Worm (Caenorhabditis elegans) whole organism, L4 larva: ENCODE measurements around the gene rnf-113.

Experiments used
- F10B5.3 ChIP-seq: sonication (generic microtip); optimal IDR thresholded peaks from 2 replicates; lab custom pipeline; 2016; ENCODE audit warnings: mild to moderate bottlenecking, missing genetic modification characterization, missing compliant biosample characterization
- F44E2.7 ChIP-seq: fragments of 200-800 bp; sonication (Bioruptor generic); IDR thresholded peaks from 2 replicates; pipeline ENCODE4 v2.1.2; 2022; ENCODE audit warnings: missing genetic modification characterization, missing compliant biosample characterization
- F49E8.2 ChIP-seq: sonication (generic microtip); optimal IDR thresholded peaks from 2 replicates; lab custom pipeline; 2016; ENCODE audit warnings: missing compliant biosample characterization, mild to moderate bottlenecking, missing genetic modification characterization, borderline replicate concordance
- T26A8.4 ChIP-seq: fragments of 200-800 bp; sonication (Bioruptor generic); IDR thresholded peaks from 2 replicates; pipeline ENCODE4 v1.3.6; 2022; ENCODE audit warnings: missing genetic modification characterization, missing compliant biosample characterization
- Y105C5A.15 ChIP-seq: fragments of 200-800 bp; sonication (Bioruptor generic); IDR thresholded peaks from 2 replicates; pipeline ENCODE4 v1.3.6; 2022; ENCODE audit warnings: missing genetic modification characterization, missing compliant biosample characterization
- Y75B8A.6 ChIP-seq: fragments of 200-800 bp; sonication (Bioruptor generic); IDR thresholded peaks from 2 replicates; pipeline ENCODE4 v1.3.6; 2022; ENCODE audit warnings: missing genetic modification reagents, missing genetic modification characterization, missing compliant biosample characterization
- aha-1 ChIP-seq: fragments of 150-350 bp; peaks from one replicate; lab custom pipeline; 2014; ENCODE audit warnings: missing biosample characterization, missing genetic modification characterization
- cey-2 ChIP-seq: sonication (generic microtip); optimal IDR thresholded peaks from 3 replicates; lab custom pipeline; 2017; ENCODE audit warnings: missing genetic modification characterization, mild to moderate bottlenecking, missing compliant biosample characterization, antibody characterized with exemption, borderline replicate concordance; ENCODE audit not compliant: insufficient read depth
- ctbp-1 ChIP-seq: fragments of 200-800 bp; sonication (Bioruptor generic); IDR thresholded peaks from 2 replicates; pipeline ENCODE4 v1.3.6; 2022; ENCODE audit warnings: missing genetic modification reagents, missing genetic modification characterization, missing compliant biosample characterization
- daf-12 ChIP-seq: fragments of 150-350 bp; optimal IDR thresholded peaks from 2 replicates; lab custom pipeline; 2014; ENCODE audit warnings: missing biosample characterization, missing genetic modification reagents, missing genetic modification characterization
- daf-16 ChIP-seq, 3 experiments: sonication (generic microtip); optimal IDR thresholded peaks; 2 replicates each; lab custom pipeline; 2016 to 2017; ENCODE audit warnings: missing genetic modification characterization in 3 of 3, missing genetic modification reagents in 3 of 3, mild to moderate bottlenecking in 2 of 3, missing compliant biosample characterization in 2 of 3, missing biosample characterization in 1 of 3, moderate library complexity in 1 of 3
- daf-19 ChIP-seq: fragments of 200-800 bp; sonication (Bioruptor generic); conservative IDR thresholded peaks from 2 replicates; pipeline ENCODE4 v1.3.6; 2022; ENCODE audit warnings: missing genetic modification characterization, missing compliant biosample characterization
- dmd-6 ChIP-seq: fragments of 200-800 bp; sonication (Bioruptor generic); IDR thresholded peaks from 2 replicates; pipeline ENCODE4 v1.3.6; 2022; ENCODE audit warnings: missing genetic modification reagents, missing genetic modification characterization, missing compliant biosample characterization
- dpl-1 ChIP-seq: fragments of 150-350 bp; optimal IDR thresholded peaks from 2 replicates; lab custom pipeline; 2014; ENCODE audit warnings: missing biosample characterization, missing genetic modification reagents, missing genetic modification characterization
- duxl-1 ChIP-seq: sonication (generic microtip); optimal IDR thresholded peaks from 2 replicates; lab custom pipeline; 2016; ENCODE audit warnings: mild to moderate bottlenecking, missing genetic modification characterization, moderate library complexity, missing compliant biosample characterization; ENCODE audit not compliant: poor library complexity
- egl-43 ChIP-seq: fragments of 200-800 bp; sonication (Bioruptor generic); IDR thresholded peaks from 2 replicates; pipeline ENCODE4 v1.3.6; 2022; ENCODE audit warnings: missing genetic modification reagents, missing genetic modification characterization, missing compliant biosample characterization
- hmg-1.1 ChIP-seq: fragments of 200-800 bp; sonication (Bioruptor generic); IDR thresholded peaks from 2 replicates; pipeline ENCODE4 v1.3.6; 2022; ENCODE audit warnings: missing genetic modification reagents, missing genetic modification characterization, missing compliant biosample characterization
- jun-1 ChIP-seq: fragments of 150-350 bp; optimal IDR thresholded peaks from 2 replicates; lab custom pipeline; 2014; ENCODE audit warnings: missing biosample characterization, missing genetic modification reagents, missing genetic modification characterization
- lim-7 ChIP-seq: fragments of 200-800 bp; sonication (Bioruptor generic); IDR thresholded peaks from 2 replicates; pipeline ENCODE4 v1.3.6; 2022; ENCODE audit warnings: missing genetic modification characterization, missing compliant biosample characterization
- lin-13 ChIP-seq: fragments of 150-350 bp; optimal IDR thresholded peaks from 2 replicates; lab custom pipeline; 2014; ENCODE audit warnings: missing biosample characterization, missing genetic modification reagents, missing genetic modification characterization
- lin-39 ChIP-seq: fragments of 150-350 bp; optimal IDR thresholded peaks from 2 replicates; lab custom pipeline; 2014; ENCODE audit warnings: missing biosample characterization, missing genetic modification reagents, missing genetic modification characterization
- lsy-2 ChIP-seq, 2 experiments: fragments of 150-350 bp in 1 of 2; sonication (generic microtip) in 1 of 2; optimal IDR thresholded peaks; 2 replicates each; lab custom pipeline; 2014 to 2017; ENCODE audit warnings: missing biosample characterization in 2 of 2, missing genetic modification characterization in 2 of 2
- mdt-29 ChIP-seq: fragments of 200-800 bp; sonication (Bioruptor generic); IDR thresholded peaks from 2 replicates; pipeline ENCODE4 v1.3.6; 2022; ENCODE audit warnings: missing genetic modification reagents, missing genetic modification characterization, missing compliant biosample characterization
- mep-1 ChIP-seq: fragments of 150-350 bp; sonication (generic microtip); optimal IDR thresholded peaks from 3 replicates; lab custom pipeline; 2014; ENCODE audit warnings: missing biosample characterization, missing genetic modification characterization
- mxl-3 ChIP-seq: fragments of 200-800 bp; sonication (Bioruptor generic); optimal IDR thresholded peaks from 2 replicates; lab custom pipeline; 2018; ENCODE audit warnings: mild to moderate bottlenecking, missing genetic modification characterization, missing compliant biosample characterization
- nhr-10 ChIP-seq: fragments of 150-350 bp; optimal IDR thresholded peaks from 2 replicates; lab custom pipeline; 2014; ENCODE audit warnings: missing biosample characterization, missing genetic modification characterization
- nhr-102 ChIP-seq: sonication (generic microtip); optimal IDR thresholded peaks from 2 replicates; lab custom pipeline; 2016; ENCODE audit warnings: mild to moderate bottlenecking, missing genetic modification characterization, moderate library complexity, missing compliant biosample characterization
- nhr-237 ChIP-seq: sonication (generic microtip); optimal IDR thresholded peaks from 2 replicates; lab custom pipeline; 2017; ENCODE audit warnings: missing biosample characterization, missing genetic modification characterization
- nhr-41 ChIP-seq: fragments of 200-800 bp; sonication (Bioruptor generic); IDR thresholded peaks from 2 replicates; pipeline ENCODE4 v1.3.6; 2022; ENCODE audit warnings: missing genetic modification reagents, missing genetic modification characterization, missing compliant biosample characterization
- nhr-48 ChIP-seq: sonication (generic microtip); optimal IDR thresholded peaks from 2 replicates; lab custom pipeline; 2016; ENCODE audit warnings: mild to moderate bottlenecking, missing genetic modification characterization, missing compliant biosample characterization
- nhr-77 ChIP-seq: fragments of 150-350 bp; optimal IDR thresholded peaks from 2 replicates; lab custom pipeline; 2014; ENCODE audit warnings: missing biosample characterization, missing genetic modification characterization
- pha-4 ChIP-seq, 2 experiments: fragments of 150-350 bp in 1 of 2; fragments of 200-800 bp in 1 of 2; sonication (Bioruptor generic) in 1 of 2; IDR thresholded peaks in 1 of 2; optimal IDR thresholded peaks in 1 of 2; 2 replicates each; pipeline versions ENCODE4 v1.3.6 to Lab custom; 2014 to 2022; ENCODE audit warnings: missing genetic modification characterization in 2 of 2, missing genetic modification reagents in 2 of 2, missing biosample characterization in 1 of 2, missing compliant biosample characterization in 1 of 2
- php-3 ChIP-seq: fragments of 200-800 bp; sonication (Bioruptor generic); IDR thresholded peaks from 2 replicates; pipeline ENCODE4 v1.3.6; 2022; ENCODE audit warnings: missing genetic modification reagents, missing genetic modification characterization, missing compliant biosample characterization
- pqm-1 ChIP-seq: sonication (generic microtip); optimal IDR thresholded peaks from 2 replicates; lab custom pipeline; 2017; ENCODE audit warnings: missing biosample characterization, missing genetic modification characterization
- rbr-2 ChIP-seq: sonication (generic microtip); optimal IDR thresholded peaks from 2 replicates; lab custom pipeline; 2016; ENCODE audit warnings: missing genotype, missing genetic modification characterization, missing compliant biosample characterization
- set-16 ChIP-seq: fragments of 200-800 bp; sonication (Bioruptor generic); IDR thresholded peaks from 2 replicates; pipeline ENCODE4 v1.3.6; 2022; ENCODE audit warnings: missing genetic modification reagents, missing genetic modification characterization, missing compliant biosample characterization
- snpc-1.2 ChIP-seq: fragments of 200-800 bp; sonication (Bioruptor generic); IDR thresholded peaks from 2 replicates; pipeline ENCODE4 v1.3.6; 2022; ENCODE audit warnings: missing genetic modification reagents, missing genetic modification characterization, missing compliant biosample characterization
- snpc-4 ChIP-seq: fragments of 150-350 bp; optimal IDR thresholded peaks from 2 replicates; lab custom pipeline; 2014; ENCODE audit warnings: missing biosample characterization, missing genetic modification characterization
- spr-3 ChIP-seq: fragments of 200-800 bp; sonication (Bioruptor generic); optimal IDR thresholded peaks from 2 replicates; lab custom pipeline; 2018; ENCODE audit warnings: mild to moderate bottlenecking, missing genetic modification characterization, missing compliant biosample characterization
- tra-1 ChIP-seq: fragments of 200-800 bp; sonication (Bioruptor generic); IDR thresholded peaks from 2 replicates; pipeline ENCODE4 v1.3.6; 2022; ENCODE audit warnings: missing genetic modification reagents, missing genetic modification characterization, missing compliant biosample characterization
- unc-62 ChIP-seq, 3 experiments: fragments of 150-350 bp in 1 of 3; sonication (generic microtip); optimal IDR thresholded peaks in 2 of 3; peaks in 1 of 3; 1 replicate in 1 of 3; 2 replicates in 2 of 3; lab custom pipeline; 2014 to 2017; ENCODE audit warnings: missing biosample characterization in 3 of 3, missing genetic modification characterization in 3 of 3, missing genetic modification reagents in 3 of 3, missing genotype in 1 of 3
- zip-2 ChIP-seq: fragments of 150-350 bp; optimal IDR thresholded peaks from 2 replicates; lab custom pipeline; 2014; ENCODE audit warnings: missing biosample characterization, missing genetic modification characterization

The rnf-113 gene

ce11 chrIII:10709676-10710075 is 47.8 kb downstream of the rnf-113 start:
- TF ChIP-seq Y105C5A.15 (GFP tag; lab: Robert Waterston, UW) (no peak), aha-1 (tag; lab: Kevin White, UChicago) (peak; percentile 51)

ce11 chrIII:10708484-10708883 is 49.0 kb downstream of the rnf-113 start:
- TF ChIP-seq aha-1 (tag; lab: Kevin White, UChicago) (peak; percentile 17), tra-1 (GFP tag; lab: Robert Waterston, UW) (no peak)

ce11 chrIII:10707461-10707860 is 50.0 kb downstream of the rnf-113 start, which contains the start of gene mrpl-12:
Gene mrpl-12 (plus strand): TSS chrIII:10707761.
- TF ChIP-seq snpc-4 (tag; lab: Kevin White, UChicago) (no peak), ctbp-1 (GFP tag; lab: Robert Waterston, UW) (no peak), nhr-10 (tag; lab: Kevin White, UChicago) (no peak), snpc-1.2 (GFP tag; lab: Robert Waterston, UW) (no peak), nhr-41 (GFP tag; lab: Robert Waterston, UW) (no peak), pqm-1 (tag; lab: Kevin White, UChicago) (no peak), nhr-237 (tag; lab: Kevin White, UChicago) (no peak), set-16 (GFP tag; lab: Robert Waterston, UW) (no peak), php-3 (GFP tag; lab: Robert Waterston, UW) (no peak), T26A8.4 (GFP tag; lab: Robert Waterston, UW) (no peak), daf-12 (tag; lab: Kevin White, UChicago) (no peak), lin-39 (tag; lab: Kevin White, UChicago) (no peak), lim-7 (GFP tag; lab: Robert Waterston, UW) (no peak)

ce11 chrIII:10706972-10707438 is 50.4 kb downstream of the rnf-113 start, which contains the start of the genes Y39A1A.21 and Y39A1A.22:
Gene Y39A1A.21 (minus strand): TSS chrIII:10707022.
Gene Y39A1A.22 (minus strand): TSS chrIII:10707028.
- TF ChIP-seq mxl-3 (GFP tag; lab: Kevin White, UChicago) (no peak), nhr-48 (tag; lab: Kevin White, UChicago) (peak; percentile 62), pqm-1 (tag; lab: Kevin White, UChicago) (peak; percentile 18), nhr-77 (tag; lab: Kevin White, UChicago) (peak; percentile 63), spr-3 (GFP tag; lab: Kevin White, UChicago) (peak; percentile 74), F10B5.3 (tag; lab: Kevin White, UChicago) (peak; percentile 23), pha-4 (GFP tag; IDR thresholded peaks at IDR 0.05; lab: Robert Waterston, UW) (0 out of 2 replicates have a peak, but pooled peaks have one; percentile 45), pha-4 (tag; optimal IDR thresholded peaks at IDR 0.05; lab: Kevin White, UChicago) (no peak), dpl-1 (GFP tag; lab: Kevin White, UChicago) (peak; percentile 78), nhr-102 (tag; lab: Kevin White, UChicago) (peak; percentile 68), daf-16 (GFP tag; optimal IDR thresholded peaks at IDR 0.05; lab: Kevin White, UChicago) (peak; percentile 7 to 50), daf-16 (tag; optimal IDR thresholded peaks at IDR 0.05; lab: Kevin White, UChicago) (peak; percentile 60), jun-1 (tag; lab: Kevin White, UChicago) (peak; percentile 38), lin-13 (GFP tag; lab: Kevin White, UChicago) (peak; percentile 7), mdt-29 (GFP tag; lab: Robert Waterston, UW) (peak; percentile 43; the same call in 1 of the 2 replicates), lsy-2 (tag; optimal IDR thresholded peaks at IDR 0.05; lab: Kevin White, UChicago) (peak in 1 of 2 experiments; percentile 85), hmg-1.1 (GFP tag; lab: Robert Waterston, UW) (peak; percentile 72), daf-19 (GFP tag; lab: Robert Waterston, UW) (0 out of 2 replicates have a peak, but pooled peaks have one; percentile 28), Y75B8A.6 (GFP tag; lab: Robert Waterston, UW) (no peak), egl-43 (peak; percentile 71), F44E2.7 (GFP tag; lab: Robert Waterston, UW) (no peak), rbr-2 (peak; percentile 67), tra-1 (GFP tag; lab: Robert Waterston, UW) (peak; percentile 61; the same call in 1 of the 2 replicates), unc-62 (GFP tag; optimal IDR thresholded peaks at IDR 0.05 in 1 of 2; lab: Kevin White, UChicago) (no peak), unc-62 (tag; optimal IDR thresholded peaks at IDR 0.05; lab: Kevin White, UChicago) (no peak), dmd-6 (peak; percentile 80), duxl-1 (tag; lab: Kevin White, UChicago) (peak; percentile 44), snpc-1.2 (GFP tag; lab: Robert Waterston, UW) (no peak), F49E8.2 (peak; percentile 27), cey-2 (tag; lab: Kevin White, UChicago) (no peak), mep-1 (tag; lab: Kevin White, UChicago) (peak; percentile 81), zip-2 (tag; lab: Kevin White, UChicago) (peak; percentile 31)
